Fruit fly (Drosophila melanogaster) Kc167 (cell line): ENCODE data around the gene Ucp4A.

Experiments used
- Sin3A ChIP-seq: fragments of >200 bp; optimal IDR thresholded peaks from 2 replicates; lab custom pipeline; 2018; ENCODE audit warnings: missing external identifiers
- h ChIP-seq: fragments of >200 bp; optimal IDR thresholded peaks from 3 replicates; lab custom pipeline; 2018; ENCODE audit warnings: missing external identifiers
- insv ChIP-seq: fragments of >200 bp; optimal IDR thresholded peaks from 3 replicates; lab custom pipeline; 2018; ENCODE audit warnings: missing external identifiers
- psq ChIP-seq: fragments of >200 bp; optimal IDR thresholded peaks from 2 replicates; lab custom pipeline; 2017; ENCODE audit warnings: missing external identifiers
- ttk ChIP-seq: sonication (Bioruptor generic); optimal IDR thresholded peaks from 2 replicates; lab custom pipeline; 2017; ENCODE audit warnings: missing external identifiers

DNA sequence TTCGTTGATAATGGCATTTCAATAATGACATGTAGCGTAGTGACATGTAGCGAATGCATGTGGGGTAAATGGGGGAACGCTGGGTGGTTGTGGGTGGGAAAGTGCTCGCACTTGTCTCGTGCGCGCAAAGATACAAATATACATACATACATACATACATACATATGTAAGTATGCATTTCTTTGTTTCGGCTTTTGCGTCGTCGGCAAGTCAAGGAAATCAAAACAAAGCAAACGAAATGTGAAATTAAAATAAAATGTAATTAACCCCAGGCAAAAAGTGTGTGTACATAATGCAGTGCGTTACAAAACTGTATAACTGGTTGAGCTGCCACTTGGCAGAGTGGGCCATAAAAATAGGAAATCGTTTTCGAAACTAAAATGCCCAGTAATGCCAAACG lies 30.9 kb downstream of the Ucp4A start:
- TF ChIP-seq insv (lab: Kevin White, UChicago) (no peak), Sin3A (lab: Kevin White, UChicago) (no peak), h (lab: Kevin White, UChicago) (no peak), psq (lab: Kevin White, UChicago) (no peak), ttk (lab: Kevin White, UChicago) (no peak)
